Comparison of ENCODE assay signal across 4 worm cellular contexts in the genomic region with DNA sequence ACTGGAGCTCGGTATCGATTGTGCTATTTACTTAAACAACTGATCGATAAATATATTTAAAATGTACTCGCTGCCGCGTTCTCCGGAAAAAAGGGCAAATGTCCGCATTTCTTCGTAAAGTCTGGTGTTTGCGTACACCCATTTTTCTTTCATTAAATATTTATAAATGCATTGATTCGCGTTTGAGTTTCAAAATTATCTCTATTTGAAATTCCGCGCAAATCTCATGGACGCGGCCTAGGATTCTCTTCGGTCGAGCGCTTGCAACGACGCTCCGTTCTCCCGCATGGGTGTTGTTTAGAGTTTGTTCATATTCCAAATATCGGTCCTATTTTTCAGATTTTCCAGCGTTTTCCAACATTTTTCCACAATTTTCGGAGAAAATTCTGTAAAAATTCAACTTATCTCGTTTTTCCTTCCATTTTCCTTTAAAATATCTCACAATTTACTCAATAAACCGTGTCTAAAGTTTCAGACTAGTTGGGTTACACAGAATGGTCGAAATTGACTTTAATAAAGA.
TF ChIP-seq lines count a peak whose summit lies in the region.

A gene (plus strand): TSS at position 470 of the 520 bp plus-strand sequence.

TF ChIP-seq in whole organism, L2 larva, 48 proteins besides CTCF, POLR2A, EP300 and RAD21 (continues in another document):
- TF ChIP-seq ceh-82 (tag; optimal IDR thresholded peaks at IDR 0.05; lab: Kevin White, UChicago) (peak; percentile 41), unc-39 (tag; optimal IDR thresholded peaks at IDR 0.05; lab: Kevin White, UChicago) (no peak), C34F6.9 (tag; optimal IDR thresholded peaks at IDR 0.05; lab: Kevin White, UChicago) (peak; percentile 95), zag-1 (tag; optimal IDR thresholded peaks at IDR 0.05; lab: Kevin White, UChicago) (peak; percentile 74), aly-2 (tag; optimal IDR thresholded peaks at IDR 0.05; lab: Kevin White, UChicago) (no peak), fos-1 (tag; optimal IDR thresholded peaks at IDR 0.05; lab: Kevin White, UChicago) (peak; percentile 78), nhr-25 (tag; optimal IDR thresholded peaks at IDR 0.05; lab: Kevin White, UChicago) (peak; percentile 86), lin-39 (tag; optimal IDR thresholded peaks at IDR 0.05; lab: Kevin White, UChicago) (no peak), nhr-77 (tag; optimal IDR thresholded peaks at IDR 0.05; lab: Kevin White, UChicago) (peak; percentile 82), alr-1 (tag; optimal IDR thresholded peaks at IDR 0.05; lab: Kevin White, UChicago) (no peak), snpc-4 (tag; optimal IDR thresholded peaks at IDR 0.05; lab: Kevin White, UChicago) (peak; percentile 93), nhr-23 (tag; optimal IDR thresholded peaks at IDR 0.05; lab: Kevin White, UChicago) (no peak), mdl-1 (tag; optimal IDR thresholded peaks at IDR 0.05; lab: Kevin White, UChicago) (peak in 1 of 2 experiments; percentile 59), blmp-1 (tag; optimal IDR thresholded peaks at IDR 0.05; lab: Kevin White, UChicago; ENCODE audit: insufficient read depth) (peak; percentile 75), nhr-10 (tag; optimal IDR thresholded peaks at IDR 0.05; lab: Kevin White, UChicago) (peak; percentile 17), unc-62 (GFP tag; optimal IDR thresholded peaks at IDR 0.05; lab: Kevin White, UChicago) (no peak), sem-4 (tag; optimal IDR thresholded peaks at IDR 0.05; lab: Kevin White, UChicago) (peak; percentile 84), lin-11 (tag; optimal IDR thresholded peaks at IDR 0.05; lab: Kevin White, UChicago) (peak; percentile 97), dmd-4 (tag; optimal IDR thresholded peaks at IDR 0.05; lab: Kevin White, UChicago) (peak; percentile 22), nhr-21 (tag; optimal IDR thresholded peaks at IDR 0.05; lab: Kevin White, UChicago) (peak; percentile 88), nhr-6 (tag; optimal IDR thresholded peaks at IDR 0.05; lab: Kevin White, UChicago) (peak; percentile 80)

TF ChIP-seq in whole organism, L4 larva, 104 proteins besides CTCF, POLR2A, EP300 and RAD21 (continues in another document):
- TF ChIP-seq F26F4.8 (GFP tag; conservative IDR thresholded peaks at IDR 0.05; lab: Robert Waterston, UW) (no peak), ama-1 (optimal IDR thresholded peaks at IDR 0.05; lab: Kevin White, UChicago) (no peak), nhr-28 (tag; optimal IDR thresholded peaks at IDR 0.05; lab: Kevin White, UChicago) (peak; percentile 14), hlh-11 (tag; optimal IDR thresholded peaks at IDR 0.05; lab: Kevin White, UChicago) (peak; percentile 80), ztf-11 (tag; optimal IDR thresholded peaks at IDR 0.05; lab: Kevin White, UChicago) (no peak), rbr-2 (tag; optimal IDR thresholded peaks at IDR 0.05; lab: Kevin White, UChicago) (peak; percentile 83), nhr-102 (tag; optimal IDR thresholded peaks at IDR 0.05; lab: Kevin White, UChicago) (peak; percentile 72), nhr-48 (tag; optimal IDR thresholded peaks at IDR 0.05; lab: Kevin White, UChicago) (peak; percentile 63), F37D6.2 (tag; optimal IDR thresholded peaks at IDR 0.05; lab: Kevin White, UChicago) (peak; percentile 79), dve-1 (tag; optimal IDR thresholded peaks at IDR 0.05; lab: Kevin White, UChicago; ENCODE audit: insufficient read depth) (peak; percentile 97), dpl-1 (GFP tag; optimal IDR thresholded peaks at IDR 0.05; lab: Kevin White, UChicago) (peak; percentile 98), ces-1 (GFP tag; optimal IDR thresholded peaks at IDR 0.05; lab: Kevin White, UChicago) (peak; percentile 43), lin-15B (tag; optimal IDR thresholded peaks at IDR 0.05; lab: Kevin White, UChicago) (peak; percentile 32), jun-1 (tag; optimal IDR thresholded peaks at IDR 0.05; lab: Kevin White, UChicago) (no peak), ceh-82 (tag; optimal IDR thresholded peaks at IDR 0.05; lab: Kevin White, UChicago) (no peak), fos-1 (tag; optimal IDR thresholded peaks at IDR 0.05; lab: Kevin White, UChicago) (no peak), nhr-6 (tag; optimal IDR thresholded peaks at IDR 0.05; lab: Kevin White, UChicago) (peak; percentile 92), R02D3.7 (tag; optimal IDR thresholded peaks at IDR 0.05; lab: Kevin White, UChicago) (no peak), attf-4 (tag; optimal IDR thresholded peaks at IDR 0.05; lab: Kevin White, UChicago) (no peak), saeg-2 (GFP tag; IDR thresholded peaks at IDR 0.05; lab: Robert Waterston, UW) (no peak), php-3 (GFP tag; IDR thresholded peaks at IDR 0.05; lab: Robert Waterston, UW) (peak; percentile 41; the same call in 1 of the 2 replicates), sdz-12 (GFP tag; optimal IDR thresholded peaks at IDR 0.05; lab: Kevin White, UChicago) (peak; percentile 14)

TF ChIP-seq in whole organism, late embryonic, 69 proteins besides CTCF, POLR2A, EP300 and RAD21 (continues in another document):
- peak; percentile 78 for TF ChIP-seq rnt-1 (tag; optimal IDR thresholded peaks at IDR 0.05; lab: Kevin White, UChicago)
- peak; percentile 94 for TF ChIP-seq ceh-2 (tag; optimal IDR thresholded peaks at IDR 0.05; lab: Kevin White, UChicago)
- TF ChIP-seq ztf-16 (tag; optimal IDR thresholded peaks at IDR 0.05; lab: Kevin White, UChicago) = peak; percentile 5
- TF ChIP-seq ceh-45 (GFP tag; IDR thresholded peaks at IDR 0.05; lab: Robert Waterston, UW) = no peak
- TF ChIP-seq pha-2 (tag; optimal IDR thresholded peaks at IDR 0.05; lab: Kevin White, UChicago) = no peak
- TF ChIP-seq odd-2 (tag; optimal IDR thresholded peaks at IDR 0.05; lab: Kevin White, UChicago) = no peak
- TF ChIP-seq che-1 (tag; optimal IDR thresholded peaks at IDR 0.05; lab: Kevin White, UChicago) = no peak
- no peak for TF ChIP-seq ceh-19 (GFP tag; optimal IDR thresholded peaks at IDR 0.05; lab: Kevin White, UChicago)
- no peak for TF ChIP-seq ahr-1 (tag; optimal IDR thresholded peaks at IDR 0.05; lab: Kevin White, UChicago)
- TF ChIP-seq C08G9.2 (tag; optimal IDR thresholded peaks at IDR 0.05; lab: Kevin White, UChicago) = peak; percentile 97
- TF ChIP-seq pag-3 (tag; optimal IDR thresholded peaks at IDR 0.05; lab: Kevin White, UChicago; ENCODE audit: borderline replicate concordance) = peak; percentile 23
- peak; percentile 12 for TF ChIP-seq nhr-232 (tag; optimal IDR thresholded peaks at IDR 0.05; lab: Kevin White, UChicago)
- TF ChIP-seq gmeb-2 (tag; optimal IDR thresholded peaks at IDR 0.05; lab: Kevin White, UChicago) = no peak
- peak; percentile 81 for TF ChIP-seq zip-5 (tag; optimal IDR thresholded peaks at IDR 0.05; lab: Kevin White, UChicago)
- peak; percentile 42 for TF ChIP-seq madf-2 (tag; optimal IDR thresholded peaks at IDR 0.05; lab: Kevin White, UChicago)
- no peak for TF ChIP-seq C38D4.7 (GFP tag; optimal IDR thresholded peaks at IDR 0.05; lab: Kevin White, UChicago)
- TF ChIP-seq ceh-22 (tag; optimal IDR thresholded peaks at IDR 0.05; lab: Kevin White, UChicago) = no peak
- peak; percentile 76 for TF ChIP-seq ceh-18 (tag; optimal IDR thresholded peaks at IDR 0.05; lab: Kevin White, UChicago)
- TF ChIP-seq Y22D7AL.16 (tag; optimal IDR thresholded peaks at IDR 0.05; lab: Kevin White, UChicago) = no peak
- peak; percentile 66 for TF ChIP-seq fax-1 (tag; optimal IDR thresholded peaks at IDR 0.05; lab: Kevin White, UChicago)
- TF ChIP-seq npax-4 (tag; optimal IDR thresholded peaks at IDR 0.05; lab: Kevin White, UChicago) = no peak
- peak; percentile 98 for TF ChIP-seq ceh-31 (tag; optimal IDR thresholded peaks at IDR 0.05; lab: Kevin White, UChicago)
- peak; percentile 15 for TF ChIP-seq hlh-15 (tag; optimal IDR thresholded peaks at IDR 0.05; lab: Kevin White, UChicago)
- TF ChIP-seq F13H6.1 (tag; optimal IDR thresholded peaks at IDR 0.05; lab: Kevin White, UChicago) = peak; percentile 67
- no peak for TF ChIP-seq hlh-13 (GFP tag; optimal IDR thresholded peaks at IDR 0.05; lab: Kevin White, UChicago)

TF ChIP-seq in whole organism, mixed stage, embryonic, 35 proteins besides CTCF, POLR2A, EP300 and RAD21 (continues in another document):
- peak; percentile 8 for TF ChIP-seq hlh-1 (tag; optimal IDR thresholded peaks at IDR 0.05; lab: Kevin White, UChicago)
- peak; percentile 82 for TF ChIP-seq sptf-1 (tag; optimal IDR thresholded peaks at IDR 0.05; lab: Kevin White, UChicago)
- TF ChIP-seq sem-2 (GFP tag; optimal IDR thresholded peaks at IDR 0.05; lab: Kevin White, UChicago) = no peak
- peak; percentile 75 for TF ChIP-seq ceh-39 (tag; optimal IDR thresholded peaks at IDR 0.05; lab: Kevin White, UChicago)
- no peak for TF ChIP-seq flh-1 (GFP tag; optimal IDR thresholded peaks at IDR 0.05; lab: Kevin White, UChicago)
- TF ChIP-seq mls-2 (tag; optimal IDR thresholded peaks at IDR 0.05; lab: Kevin White, UChicago) = peak; percentile 18
- peak; percentile 63 for TF ChIP-seq drap-1 (GFP tag; optimal IDR thresholded peaks at IDR 0.05; lab: Kevin White, UChicago)
- TF ChIP-seq nhr-2 (tag; optimal IDR thresholded peaks at IDR 0.05; lab: Kevin White, UChicago) = no peak
- no peak for TF ChIP-seq nhr-28 (tag; optimal IDR thresholded peaks at IDR 0.05; lab: Kevin White, UChicago)
- TF ChIP-seq snpc-4 (tag; optimal IDR thresholded peaks at IDR 0.05; lab: Kevin White, UChicago) = no peak
- TF ChIP-seq mep-1 (tag; optimal IDR thresholded peaks at IDR 0.05; lab: Kevin White, UChicago) = peak; percentile 88
- TF ChIP-seq lin-13 (tag; optimal IDR thresholded peaks at IDR 0.05; lab: Kevin White, UChicago) = peak; percentile 72
- peak; percentile 97 for TF ChIP-seq ces-1 (GFP tag; optimal IDR thresholded peaks at IDR 0.05; lab: Kevin White, UChicago)
- TF ChIP-seq pha-4 (tag; optimal IDR thresholded peaks at IDR 0.05; lab: Kevin White, UChicago) = peak; percentile 93
- no peak for TF ChIP-seq cnd-1 (tag; optimal IDR thresholded peaks at IDR 0.05; lab: Kevin White, UChicago)
- no peak for TF ChIP-seq tbx-8 (GFP tag; optimal IDR thresholded peaks at IDR 0.05; lab: Kevin White, UChicago)
- no peak for TF ChIP-seq ham-2 (GFP tag; optimal IDR thresholded peaks at IDR 0.05; lab: Kevin White, UChicago)
- no peak for TF ChIP-seq blmp-1 (tag; optimal IDR thresholded peaks at IDR 0.05; lab: Kevin White, UChicago)
- peak; percentile 8 for TF ChIP-seq lin-32 (GFP tag; optimal IDR thresholded peaks at IDR 0.05; lab: Kevin White, UChicago)
- TF ChIP-seq elt-3 (tag; optimal IDR thresholded peaks at IDR 0.05; lab: Kevin White, UChicago) = no peak
- no peak for TF ChIP-seq nhr-12 (tag; optimal IDR thresholded peaks at IDR 0.05; lab: Kevin White, UChicago)
- TF ChIP-seq unc-62 (GFP tag; optimal IDR thresholded peaks at IDR 0.05; lab: Kevin White, UChicago) = peak; percentile 56
- peak; percentile 40 for TF ChIP-seq unc-120 (tag; optimal IDR thresholded peaks at IDR 0.05; lab: Kevin White, UChicago; ENCODE audit: poor library complexity, severe bottlenecking)
- no peak for TF ChIP-seq M03D4.4 (tag; optimal IDR thresholded peaks at IDR 0.05; lab: Kevin White, UChicago)
- TF ChIP-seq nhr-237 (tag; optimal IDR thresholded peaks at IDR 0.05; lab: Kevin White, UChicago) = peak; percentile 94
- no peak for TF ChIP-seq ztf-11 (tag; optimal IDR thresholded peaks at IDR 0.05; lab: Kevin White, UChicago)
- TF ChIP-seq bed-3 (GFP tag; optimal IDR thresholded peaks at IDR 0.05; lab: Kevin White, UChicago) = no peak
